Fruit fly (Drosophila melanogaster): Measurements from ENCODE around the gene rept.

The rept gene

DNA sequence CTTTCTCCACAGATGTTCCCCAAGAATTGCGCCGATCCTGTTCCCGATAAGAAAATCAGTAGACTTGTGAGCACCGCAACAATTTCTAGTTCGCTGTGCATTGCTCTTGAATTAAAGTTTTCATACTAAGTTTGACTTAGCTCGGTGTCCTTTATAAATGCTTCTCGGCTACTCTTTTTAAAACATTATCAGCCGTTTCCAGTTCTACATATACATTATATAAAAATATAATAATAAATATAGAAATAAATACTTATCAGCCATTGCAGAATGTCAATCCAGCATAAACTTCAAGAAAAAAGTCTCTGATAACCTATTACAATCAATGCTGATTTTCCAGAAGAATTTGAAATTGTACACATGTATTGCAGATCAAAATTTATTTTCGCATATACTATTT is 15.4 kb downstream of the rept start, which contains the start of gene CG14088:
Gene CG14088, minus strand, starts transcription at position 101 of the 400 bp plus-strand sequence.
- TF ChIP-seq Hr39 (GFP tag; optimal IDR thresholded peaks at IDR 0.05) (no peak), topi (GFP tag; optimal IDR thresholded peaks at IDR 0.05) (no peak), Eip93F (GFP tag; optimal IDR thresholded peaks at IDR 0.05) (no peak), CG3032 (tag; optimal IDR thresholded peaks at IDR 0.05) (no peak), vri (GFP tag; optimal IDR thresholded peaks at IDR 0.05) (no peak), CG8119 (GFP tag; IDR thresholded peaks at IDR 0.05) (no peak), Sox15 (GFP tag; optimal IDR thresholded peaks at IDR 0.05) (no peak), Gug (GFP tag; IDR thresholded peaks at IDR 0.05) (no peak), Blimp-1 (GFP tag; optimal IDR thresholded peaks at IDR 0.05) (no peak), Sox102F (GFP tag; optimal IDR thresholded peaks at IDR 0.05) (no peak), salr (GFP tag; optimal IDR thresholded peaks at IDR 0.05) (no peak), CG6276 (GFP tag; optimal IDR thresholded peaks at IDR 0.05) (no peak), fd59A (GFP tag; optimal IDR thresholded peaks at IDR 0.05) (no peak), OdsH (GFP tag; optimal IDR thresholded peaks at IDR 0.05) (no peak), CG6792 (GFP tag; optimal IDR thresholded peaks at IDR 0.05) (no peak), CG15336 (GFP tag; IDR thresholded peaks at IDR 0.05) (no peak), CG16779 (tag; optimal IDR thresholded peaks at IDR 0.05) (no peak), esn (GFP tag; optimal IDR thresholded peaks at IDR 0.05) (no peak), CG34406 (GFP tag; optimal IDR thresholded peaks at IDR 0.05) (no peak)

DNA sequence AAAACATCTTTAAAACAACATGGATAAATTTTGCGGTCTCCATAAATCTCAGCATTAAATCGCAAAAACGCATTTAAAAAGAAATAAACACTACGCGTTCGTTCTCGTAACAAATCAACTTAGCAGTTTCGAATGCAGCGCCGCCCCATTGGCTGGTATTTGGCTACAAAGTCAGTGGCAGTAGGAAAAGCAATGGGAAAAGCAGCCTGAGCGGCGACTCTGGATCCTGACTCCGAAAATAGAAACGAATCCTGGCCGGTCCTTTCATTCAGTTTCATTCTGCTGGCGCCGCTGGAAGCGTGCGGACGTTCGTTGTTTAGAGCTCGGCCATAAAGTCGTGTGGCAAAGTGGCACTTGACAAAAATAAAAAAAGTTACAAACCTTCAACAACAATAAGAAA is 20.4 kb downstream of the rept start, which contains the start of gene CG14086:
Gene CG14086, plus strand, starts transcription at position 301 of the 400 bp plus-strand sequence.
- TF ChIP-seq CG6163 (GFP tag; IDR thresholded peaks at IDR 0.05) = no peak
- TF ChIP-seq net (GFP tag; optimal IDR thresholded peaks at IDR 0.05) = no peak
- no peak for TF ChIP-seq dac (GFP tag; optimal IDR thresholded peaks at IDR 0.05)
- no peak for TF ChIP-seq CG4318 (GFP tag; optimal IDR thresholded peaks at IDR 0.05)
- no peak for TF ChIP-seq spab (GFP tag; optimal IDR thresholded peaks at IDR 0.05)
- no peak for TF ChIP-seq CG15336 (GFP tag; IDR thresholded peaks at IDR 0.05)
- TF ChIP-seq fkh (GFP tag; optimal IDR thresholded peaks at IDR 0.05) = no peak
- no peak for TF ChIP-seq Eip78C (GFP tag)
- no peak for TF ChIP-seq CG6808 (GFP tag; optimal IDR thresholded peaks at IDR 0.05)
- TF ChIP-seq cyc (GFP tag; optimal IDR thresholded peaks at IDR 0.05) = no peak
- TF ChIP-seq Sox14 (GFP tag; optimal IDR thresholded peaks at IDR 0.05) = no peak
- TF ChIP-seq Hr4 (GFP tag; optimal IDR thresholded peaks at IDR 0.05) = no peak
- no peak for TF ChIP-seq eg (GFP tag; IDR thresholded peaks at IDR 0.05)
- TF ChIP-seq Sox15 (GFP tag; optimal IDR thresholded peaks at IDR 0.05) = no peak
- TF ChIP-seq CG6854 (GFP tag; optimal IDR thresholded peaks at IDR 0.05) = no peak
- TF ChIP-seq CG7368 (GFP tag; optimal IDR thresholded peaks at IDR 0.05) = no peak
- no peak for TF ChIP-seq CG10669 (GFP tag; optimal IDR thresholded peaks at IDR 0.05)
- no peak for TF ChIP-seq CG9139 (GFP tag; optimal IDR thresholded peaks at IDR 0.05)

DNA sequence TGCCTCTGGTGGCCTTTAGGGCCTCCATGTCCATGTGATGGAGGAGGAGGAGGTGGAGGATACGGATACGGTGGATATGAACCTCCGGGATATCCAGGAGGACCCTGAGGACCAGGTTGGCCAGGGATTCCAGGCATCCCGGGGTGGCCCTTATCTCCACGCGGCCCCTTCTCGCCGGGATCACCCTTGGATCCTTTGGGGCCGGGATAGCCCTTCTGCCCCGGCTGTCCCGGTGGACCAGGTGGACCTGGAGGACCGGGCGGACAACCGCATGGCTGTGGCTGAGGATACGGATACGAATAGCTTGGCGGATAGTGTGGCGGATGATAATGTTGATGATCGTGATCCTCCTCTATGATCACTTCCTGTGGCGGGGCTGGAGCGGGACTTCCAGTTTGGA is 25.1 kb downstream of the rept start:
- TF ChIP-seq Sox102F (GFP tag; optimal IDR thresholded peaks at IDR 0.05) (no peak), spab (GFP tag; optimal IDR thresholded peaks at IDR 0.05) (no peak), CG32006 (GFP tag; optimal IDR thresholded peaks at IDR 0.05) (no peak), CG3919 (GFP tag; optimal IDR thresholded peaks at IDR 0.05) (no peak), ss (GFP tag; optimal IDR thresholded peaks at IDR 0.05) (no peak), CG9139 (GFP tag; optimal IDR thresholded peaks at IDR 0.05) (no peak), CG10631 (GFP tag; optimal IDR thresholded peaks at IDR 0.05) (no peak), CG31627 (GFP tag; optimal IDR thresholded peaks at IDR 0.05) (no peak), fd85E (GFP tag; optimal IDR thresholded peaks at IDR 0.05) (no peak), Ets21C (GFP tag; optimal IDR thresholded peaks at IDR 0.05) (no peak), dsx (GFP tag; optimal IDR thresholded peaks at IDR 0.05; ENCODE audit: poor library complexity, severe bottlenecking) (no peak), svp (GFP tag) (no peak), Hr38 (GFP tag; optimal IDR thresholded peaks at IDR 0.05) (no peak), CG34406 (GFP tag; optimal IDR thresholded peaks at IDR 0.05) (no peak), fd59A (GFP tag; optimal IDR thresholded peaks at IDR 0.05) (no peak), Hr4 (GFP tag; optimal IDR thresholded peaks at IDR 0.05) (no peak), Met (GFP tag; optimal IDR thresholded peaks at IDR 0.05) (no peak), esn (GFP tag; optimal IDR thresholded peaks at IDR 0.05) (no peak)

All from whole organism, prepupa.